Fruit fly (Drosophila melanogaster) whole organism, embryonic: ENCODE measurements around the gene CG17764.

ENCODE experiments used
- Abd-B ChIP-seq: fragments of 200-800 bp; sonication (Bioruptor generic); optimal IDR thresholded peaks from 2 replicates; lab custom pipeline; 2018; ENCODE audit warnings: missing biosample characterization, mild to moderate bottlenecking, missing genetic modification characterization, moderate library complexity
- Aef1 ChIP-seq: fragments of 200-800 bp; sonication (Bioruptor generic); IDR thresholded peaks from 3 replicates; pipeline ENCODE4 v1.3.6; 2022; ENCODE audit warnings: missing biosample characterization, missing genetic modification characterization
- Atf3 ChIP-seq: fragments of 200-800 bp; sonication (Bioruptor generic); optimal IDR thresholded peaks from 3 replicates; lab custom pipeline; 2016; ENCODE audit warnings: missing biosample characterization, missing genetic modification characterization
- Bdp1 ChIP-seq: fragments of 200-800 bp; sonication (Bioruptor generic); optimal IDR thresholded peaks from 3 replicates; lab custom pipeline; 2016; ENCODE audit warnings: missing biosample characterization, missing genetic modification characterization
- Bgb ChIP-seq: fragments of 200-800 bp; sonication (Bioruptor generic); IDR thresholded peaks from 2 replicates; pipeline ENCODE4 v1.3.6; 2022; ENCODE audit warnings: missing biosample characterization, missing genetic modification characterization; ENCODE audit not compliant: partially characterized antibody
- CG12155 ChIP-seq: fragments of 200-800 bp; sonication (Bioruptor generic); optimal IDR thresholded peaks from 3 replicates; lab custom pipeline; 2016; ENCODE audit warnings: missing biosample characterization, missing genetic modification characterization
- CG12236 ChIP-seq: fragments of 200-800 bp; sonication (Bioruptor generic); optimal IDR thresholded peaks from 2 replicates; lab custom pipeline; 2016; ENCODE audit warnings: missing biosample characterization, missing genetic modification characterization
- CG14014 ChIP-seq: fragments of 200-800 bp; sonication (Bioruptor generic); IDR thresholded peaks from 2 replicates; pipeline ENCODE4 v1.3.6; 2022; ENCODE audit warnings: missing biosample characterization, missing genetic modification characterization
- CG15011 ChIP-seq: fragments of 200-800 bp; sonication (Bioruptor generic); optimal IDR thresholded peaks from 3 replicates; lab custom pipeline; 2018; ENCODE audit warnings: missing biosample characterization, mild to moderate bottlenecking, missing genetic modification characterization
- CG15479 ChIP-seq: fragments of 200-800 bp; sonication (Bioruptor generic); optimal IDR thresholded peaks from 3 replicates; lab custom pipeline; 2019; ENCODE audit warnings: missing biosample characterization, mild to moderate bottlenecking, missing genetic modification characterization, moderate library complexity
- CG15601 ChIP-seq: fragments of 200-800 bp; sonication (Bioruptor generic); optimal IDR thresholded peaks from 3 replicates; lab custom pipeline; 2019; ENCODE audit warnings: missing biosample characterization, mild to moderate bottlenecking, missing genetic modification characterization, moderate library complexity
- CG1792 ChIP-seq: fragments of 200-800 bp; sonication (Bioruptor generic); optimal IDR thresholded peaks from 2 replicates; lab custom pipeline; 2016; ENCODE audit warnings: missing biosample characterization, missing genetic modification characterization
- CG18011 ChIP-seq: fragments of 200-800 bp; sonication (Bioruptor generic); optimal IDR thresholded peaks from 2 replicates; lab custom pipeline; 2017; ENCODE audit warnings: missing biosample characterization, missing genetic modification characterization, mild to moderate bottlenecking, moderate library complexity, missing genotype
- CG18262 ChIP-seq: fragments of 200-800 bp; optimal IDR thresholded peaks from 3 replicates; lab custom pipeline; 2019; ENCODE audit warnings: missing biosample characterization, mild to moderate bottlenecking, missing genetic modification characterization, moderate library complexity
- CG18599 ChIP-seq: fragments of 200-800 bp; sonication (Bioruptor generic); optimal IDR thresholded peaks from 3 replicates; lab custom pipeline; 2017; ENCODE audit warnings: missing biosample characterization, missing genetic modification characterization, mild to moderate bottlenecking, moderate library complexity, missing genetic modification reagents
- CG2678 ChIP-seq: fragments of 200-800 bp; sonication (Bioruptor generic); optimal IDR thresholded peaks from 3 replicates; lab custom pipeline; 2019; ENCODE audit warnings: missing biosample characterization, mild to moderate bottlenecking, missing genetic modification characterization, moderate library complexity
- CG34224 ChIP-seq: fragments of 200-800 bp; sonication (Bioruptor generic); IDR thresholded peaks from 3 replicates; pipeline ENCODE4 v1.3.6; 2022; ENCODE audit warnings: missing biosample characterization, missing genetic modification characterization; ENCODE audit not compliant: partially characterized antibody
- CG4820 ChIP-seq: fragments of 200-800 bp; sonication (Bioruptor generic); optimal IDR thresholded peaks from 3 replicates; lab custom pipeline; 2016; ENCODE audit warnings: missing biosample characterization, missing genetic modification characterization
- CG7357 ChIP-seq: fragments of 200-800 bp; sonication (Bioruptor generic); IDR thresholded peaks from 3 replicates; pipeline ENCODE4 v1.3.6; 2022; ENCODE audit warnings: missing biosample characterization, missing genetic modification characterization
- CG7987 ChIP-seq: fragments of 200-800 bp; sonication (Bioruptor generic); optimal IDR thresholded peaks from 2 replicates; lab custom pipeline; 2018; ENCODE audit warnings: missing biosample characterization, mild to moderate bottlenecking, missing genetic modification characterization, moderate library complexity
- CG9437 ChIP-seq: fragments of 200-800 bp; sonication (Bioruptor generic); optimal IDR thresholded peaks from 2 replicates; lab custom pipeline; 2018; ENCODE audit warnings: missing biosample characterization, mild to moderate bottlenecking, missing genetic modification characterization
- CG9876 ChIP-seq: fragments of 200-800 bp; sonication (Bioruptor generic); optimal IDR thresholded peaks from 2 replicates; lab custom pipeline; 2016; ENCODE audit warnings: missing biosample characterization, missing genetic modification characterization
- CHES-1-like ChIP-seq: fragments of 200-800 bp; sonication (Bioruptor generic); optimal IDR thresholded peaks from 2 replicates; lab custom pipeline; 2016; ENCODE audit warnings: missing biosample characterization, missing genetic modification characterization
- Chrac-16 ChIP-seq: fragments of 200-800 bp; sonication (Bioruptor generic); optimal IDR thresholded peaks from 3 replicates; lab custom pipeline; 2016; ENCODE audit warnings: missing biosample characterization, missing genetic modification characterization
- Dbx ChIP-seq: fragments of 200-800 bp; sonication (Bioruptor generic); IDR thresholded peaks from 3 replicates; pipeline ENCODE4 v1.3.6; 2022; ENCODE audit warnings: missing biosample characterization, missing genetic modification characterization
- Doc2 ChIP-seq: fragments of 200-800 bp; sonication (Bioruptor generic); IDR thresholded peaks from 2 replicates; pipeline ENCODE4 v1.3.6; 2022; ENCODE audit warnings: missing biosample characterization, missing genetic modification characterization
- Fer2 ChIP-seq: fragments of 200-800 bp; sonication (Bioruptor generic); optimal IDR thresholded peaks from 2 replicates; lab custom pipeline; 2018; ENCODE audit warnings: missing biosample characterization, mild to moderate bottlenecking, missing genetic modification characterization, moderate library complexity
- Gsc ChIP-seq: fragments of 200-800 bp; sonication (Bioruptor generic); IDR thresholded peaks from 2 replicates; pipeline ENCODE4 v1.3.6; 2022; ENCODE audit warnings: missing biosample characterization, missing genetic modification characterization
- HLH4C ChIP-seq: fragments of 200-800 bp; sonication (Bioruptor generic); IDR thresholded peaks from 3 replicates; pipeline ENCODE4 v1.3.6; 2022; ENCODE audit warnings: missing biosample characterization, missing genetic modification characterization; ENCODE audit not compliant: partially characterized antibody
- Max ChIP-seq: fragments of 200-800 bp; sonication (Bioruptor generic); optimal IDR thresholded peaks from 2 replicates; lab custom pipeline; 2016; ENCODE audit warnings: missing biosample characterization, mild to moderate bottlenecking, missing genetic modification characterization
- Myb ChIP-seq: fragments of 200-800 bp; sonication (Bioruptor generic); optimal IDR thresholded peaks from 2 replicates; lab custom pipeline; 2016; ENCODE audit warnings: missing biosample characterization, missing genetic modification characterization
- Sox100B ChIP-seq: fragments of 200-800 bp; sonication (Bioruptor generic); optimal IDR thresholded peaks from 3 replicates; lab custom pipeline; 2018; ENCODE audit warnings: missing biosample characterization, mild to moderate bottlenecking, missing genetic modification characterization
- Sox102F ChIP-seq: fragments of 200-800 bp; sonication (Bioruptor generic); optimal IDR thresholded peaks from 2 replicates; lab custom pipeline; 2018; ENCODE audit warnings: missing biosample characterization, mild to moderate bottlenecking, missing genetic modification characterization, moderate library complexity
- Stat92E ChIP-seq, 3 experiments: fragments of >200 bp in 2 of 3; fragments of 200-800 bp in 1 of 3; sonication (Bioruptor generic) in 1 of 3; optimal IDR thresholded peaks; 2 replicates each; lab custom pipeline; 2017 to 2019; ENCODE audit warnings: missing biosample characterization in 3 of 3, missing genetic modification characterization in 3 of 3, mild to moderate bottlenecking in 1 of 3, moderate library complexity in 1 of 3
- Taf1 ChIP-seq: fragments of 200-800 bp; sonication (Bioruptor generic); IDR thresholded peaks from 2 replicates; pipeline ENCODE4 v1.3.6; 2022; ENCODE audit warnings: missing biosample characterization, missing genetic modification characterization
- Usf ChIP-seq: fragments of 200-800 bp; sonication (Bioruptor generic); optimal IDR thresholded peaks from 2 replicates; lab custom pipeline; 2017; ENCODE audit warnings: missing genotype, missing biosample characterization, missing genetic modification characterization
- dan ChIP-seq: fragments of 200-800 bp; sonication (Bioruptor generic); IDR thresholded peaks from 2 replicates; pipeline ENCODE4 v1.3.6; 2022; ENCODE audit warnings: missing biosample characterization, missing genetic modification characterization
- dysf ChIP-seq: fragments of 200-800 bp; sonication (Bioruptor generic); IDR thresholded peaks from 3 replicates; pipeline ENCODE4 v1.3.6; 2022; ENCODE audit warnings: missing biosample characterization, missing genetic modification characterization
- gcm ChIP-seq: fragments of 200-800 bp; sonication (Bioruptor generic); optimal IDR thresholded peaks from 2 replicates; lab custom pipeline; 2019; ENCODE audit warnings: missing biosample characterization, mild to moderate bottlenecking, missing genetic modification characterization, moderate library complexity
- gcm2 ChIP-seq: fragments of 200-800 bp; sonication (Bioruptor generic); optimal IDR thresholded peaks from 2 replicates; lab custom pipeline; 2016; ENCODE audit warnings: missing biosample characterization, missing genetic modification characterization
- luna ChIP-seq: fragments of 200-800 bp; sonication (Bioruptor generic); optimal IDR thresholded peaks from 2 replicates; lab custom pipeline; 2016; ENCODE audit warnings: missing biosample characterization, missing genetic modification characterization
- mld ChIP-seq: fragments of 200-800 bp; sonication (Bioruptor generic); IDR thresholded peaks from 3 replicates; pipeline ENCODE4 v1.3.6; 2022; ENCODE audit warnings: missing biosample characterization, missing genetic modification characterization; ENCODE audit not compliant: partially characterized antibody
- nerfin-1 ChIP-seq: fragments of 200-800 bp; sonication (Bioruptor generic); optimal IDR thresholded peaks from 3 replicates; lab custom pipeline; 2019; ENCODE audit warnings: missing biosample characterization, mild to moderate bottlenecking, missing genetic modification characterization, moderate library complexity
- nom ChIP-seq: fragments of 200-800 bp; sonication (Bioruptor generic); optimal IDR thresholded peaks from 2 replicates; lab custom pipeline; 2017; ENCODE audit warnings: missing biosample characterization, missing genetic modification characterization, mild to moderate bottlenecking, moderate library complexity, missing genetic modification reagents
- pb ChIP-seq: fragments of 200-800 bp; sonication (Bioruptor generic); optimal IDR thresholded peaks from 3 replicates; lab custom pipeline; 2016; ENCODE audit warnings: missing biosample characterization, missing genetic modification characterization
- phol ChIP-seq: fragments of 200-800 bp; sonication (Bioruptor generic); optimal IDR thresholded peaks from 3 replicates; lab custom pipeline; 2018; ENCODE audit warnings: missing biosample characterization, mild to moderate bottlenecking, missing genetic modification characterization, moderate library complexity
- sens ChIP-seq: fragments of 200-800 bp; sonication (Bioruptor generic); peaks from one replicate; lab custom pipeline; 2016; ENCODE audit warnings: missing biosample characterization, missing genetic modification characterization
- sens-2 ChIP-seq: fragments of 200-800 bp; sonication (Bioruptor generic); IDR thresholded peaks from 2 replicates; pipeline ENCODE4 v1.3.6; 2022; ENCODE audit warnings: missing biosample characterization, missing genetic modification characterization
- tup ChIP-seq: fragments of 200-800 bp; sonication (Bioruptor generic); optimal IDR thresholded peaks from 2 replicates; lab custom pipeline; 2016; ENCODE audit warnings: missing biosample characterization, mild to moderate bottlenecking, missing genetic modification characterization, moderate library complexity
- z ChIP-seq: fragments of 200-800 bp; sonication (Bioruptor generic); IDR thresholded peaks from 3 replicates; pipeline ENCODE4 v1.3.6; 2022; ENCODE audit warnings: missing biosample characterization, missing genetic modification characterization
- zen2 ChIP-seq: fragments of 200-800 bp; sonication (Bioruptor generic); IDR thresholded peaks from 3 replicates; pipeline ENCODE4 v1.3.6; 2022; ENCODE audit warnings: missing biosample characterization, missing genetic modification characterization; ENCODE audit not compliant: partially characterized antibody

The CG17764 gene

dm6 chrX:5308963-5309362, 1.7 kb upstream of the CG17764 start, which contains the start of the genes Cdk7 and snf:
Gene Cdk7 (minus strand): TSS chrX:5308983.
Gene snf (plus strand): TSS chrX:5309242.
- TF ChIP-seq phol (tag; lab: Kevin White, UChicago): peak; percentile 60
- peak; percentile 88 for TF ChIP-seq CG34224 (GFP tag; lab: Robert Waterston, UW)
- no peak for TF ChIP-seq pb (GFP tag; lab: Kevin White, UChicago)
- TF ChIP-seq CG12155: peak; percentile 22
- TF ChIP-seq sens-2: no peak
- no peak for TF ChIP-seq Taf1 (GFP tag; lab: Robert Waterston, UW)
- peak; percentile 9 for TF ChIP-seq CG18599 (GFP tag; lab: Kevin White, UChicago)
- TF ChIP-seq Aef1: no peak
- TF ChIP-seq Abd-B (GFP tag; lab: Kevin White, UChicago): no peak
- peak; percentile 63; the same call in 2 of the 3 replicates for TF ChIP-seq Dbx
- no peak for TF ChIP-seq Usf
- no peak for TF ChIP-seq Gsc (GFP tag; lab: Robert Waterston, UW)
- TF ChIP-seq tup: no peak
- TF ChIP-seq CG18011: peak; percentile 5
- peak; percentile 40 for TF ChIP-seq Chrac-16
- TF ChIP-seq mld: peak; percentile 75; the same call in 1 of the 3 replicates
- TF ChIP-seq CG14014 (GFP tag; lab: Robert Waterston, UW): no peak
- peak; percentile 56 for TF ChIP-seq CHES-1-like
- no peak for TF ChIP-seq CG2678 (tag; lab: Kevin White, UChicago)
- no peak for TF ChIP-seq gcm (GFP tag; lab: Kevin White, UChicago)
- peak; percentile 16 for TF ChIP-seq Sox102F
- TF ChIP-seq z (GFP tag; lab: Robert Waterston, UW): no peak
- TF ChIP-seq CG15479 (GFP tag; lab: Kevin White, UChicago): no peak
- no peak for TF ChIP-seq CG18262 (tag; lab: Kevin White, UChicago)
- TF ChIP-seq Bdp1 (GFP tag; lab: Kevin White, UChicago): no peak
- TF ChIP-seq sens: peak; percentile 92
- TF ChIP-seq CG1792 (GFP tag; lab: Kevin White, UChicago): peak; percentile 55
- TF ChIP-seq Fer2 (tag; lab: Kevin White, UChicago): no peak
- TF ChIP-seq CG7357 (GFP tag; lab: Robert Waterston, UW): no peak
- no peak for TF ChIP-seq Stat92E (GFP tag; optimal IDR thresholded peaks at IDR 0.05; lab: Kevin White, UChicago)
- TF ChIP-seq nom (GFP tag; lab: Kevin White, UChicago): no peak
- TF ChIP-seq CG9876 (GFP tag; lab: Kevin White, UChicago): peak; percentile 40
- TF ChIP-seq luna (GFP tag; lab: Kevin White, UChicago): peak; percentile 26
- peak; percentile 20 for TF ChIP-seq CG15601 (tag; lab: Kevin White, UChicago)
- TF ChIP-seq zen2 (GFP tag; lab: Robert Waterston, UW): peak; percentile 59; the same call in 1 of the 3 replicates
- no peak for TF ChIP-seq Atf3 (GFP tag; lab: Kevin White, UChicago)
- no peak for TF ChIP-seq dan
- TF ChIP-seq Myb (GFP tag; lab: Kevin White, UChicago): peak; percentile 70
- TF ChIP-seq Max (GFP tag; lab: Kevin White, UChicago): peak; percentile 53
- no peak for TF ChIP-seq gcm2
- no peak for TF ChIP-seq dysf (GFP tag; lab: Robert Waterston, UW)
- TF ChIP-seq HLH4C (GFP tag; lab: Robert Waterston, UW): peak; percentile 92
- TF ChIP-seq Doc2 (GFP tag; lab: Robert Waterston, UW): no peak
- TF ChIP-seq CG4820 (GFP tag; lab: Kevin White, UChicago): peak; percentile 16
- TF ChIP-seq nerfin-1 (tag; lab: Kevin White, UChicago): no peak
- TF ChIP-seq Sox100B (GFP tag; lab: Kevin White, UChicago): no peak
- TF ChIP-seq CG7987: no peak
- TF ChIP-seq CG15011: no peak
- TF ChIP-seq Bgb (GFP tag; lab: Robert Waterston, UW): peak; percentile 83
- TF ChIP-seq CG12236 (GFP tag; lab: Kevin White, UChicago): peak; percentile 13
- no peak for TF ChIP-seq CG9437 (GFP tag; lab: Kevin White, UChicago)
